Worm (Caenorhabditis elegans) whole organism, L2 larva: ENCODE results near the gene nhr-232.

ENCODE experiments used
- C34F6.9 ChIP-seq: fragments of 150-350 bp; optimal IDR thresholded peaks from 2 replicates; lab custom pipeline; 2014; ENCODE audit warnings: missing biosample characterization, missing genetic modification characterization
- R02D3.7 ChIP-seq: fragments of 150-350 bp; optimal IDR thresholded peaks from 2 replicates; lab custom pipeline; 2014; ENCODE audit warnings: missing biosample characterization, missing genetic modification characterization
- Y55F3AM.14 ChIP-seq: fragments of 200-800 bp; sonication (Bioruptor generic); optimal IDR thresholded peaks from 2 replicates; lab custom pipeline; 2018; ENCODE audit warnings: mild to moderate bottlenecking, missing genetic modification characterization, missing compliant biosample characterization
- ama-1 ChIP-seq: fragments of 150-350 bp; optimal IDR thresholded peaks from 2 replicates; lab custom pipeline; 2018; ENCODE audit warnings: inconsistent platforms
- blmp-1 ChIP-seq: sonication (generic microtip); optimal IDR thresholded peaks from 2 replicates; lab custom pipeline; 2017; ENCODE audit warnings: missing genetic modification characterization, mild to moderate bottlenecking, missing compliant biosample characterization, antibody characterized with exemption, moderate library complexity; ENCODE audit not compliant: insufficient read depth
- ceh-82 ChIP-seq: fragments of 150-350 bp; optimal IDR thresholded peaks from 2 replicates; lab custom pipeline; 2014; ENCODE audit warnings: missing biosample characterization, missing genetic modification characterization
- crh-2 ChIP-seq: sonication (generic microtip); optimal IDR thresholded peaks from 2 replicates; lab custom pipeline; 2017; ENCODE audit warnings: missing biosample characterization, missing genetic modification characterization
- dmd-4 ChIP-seq: sonication (generic microtip); optimal IDR thresholded peaks from 2 replicates; lab custom pipeline; 2017; ENCODE audit warnings: missing biosample characterization, missing genetic modification characterization
- egl-27 ChIP-seq: sonication (generic microtip); optimal IDR thresholded peaks from 3 replicates; lab custom pipeline; 2017; ENCODE audit warnings: missing biosample characterization, missing genetic modification reagents, missing genetic modification characterization
- elt-1 ChIP-seq: fragments of 150-350 bp; optimal IDR thresholded peaks from 2 replicates; lab custom pipeline; 2014; ENCODE audit warnings: missing biosample characterization, missing genetic modification characterization
- elt-3 ChIP-seq: sonication (generic microtip); optimal IDR thresholded peaks from 2 replicates; lab custom pipeline; 2017; ENCODE audit warnings: missing biosample characterization, missing genetic modification characterization
- fos-1 ChIP-seq: fragments of 150-350 bp; optimal IDR thresholded peaks from 2 replicates; lab custom pipeline; 2014; ENCODE audit warnings: missing biosample characterization, missing genetic modification characterization
- gmeb-1 ChIP-seq: fragments of 150-350 bp; optimal IDR thresholded peaks from 2 replicates; lab custom pipeline; 2014; ENCODE audit warnings: missing biosample characterization, missing genetic modification characterization
- lin-11 ChIP-seq: fragments of 150-350 bp; sonication (generic microtip); optimal IDR thresholded peaks from 2 replicates; lab custom pipeline; 2014; ENCODE audit warnings: missing biosample characterization, missing genetic modification characterization, inconsistent platforms, mixed read lengths
- lin-13 ChIP-seq: fragments of 150-350 bp; optimal IDR thresholded peaks from 2 replicates; lab custom pipeline; 2014; ENCODE audit warnings: missing biosample characterization, missing genetic modification reagents, missing genetic modification characterization
- lin-39 ChIP-seq: fragments of 150-350 bp; optimal IDR thresholded peaks from 2 replicates; lab custom pipeline; 2014; ENCODE audit warnings: missing biosample characterization, missing genetic modification reagents, missing genetic modification characterization
- lsy-2 ChIP-seq, 2 experiments: fragments of 150-350 bp in 1 of 2; sonication (generic microtip) in 1 of 2; optimal IDR thresholded peaks; 2 replicates each; lab custom pipeline; 2014 to 2017; ENCODE audit warnings: missing biosample characterization in 2 of 2, missing genetic modification characterization in 2 of 2
- mdl-1 ChIP-seq, 2 experiments: fragments of 150-350 bp in 1 of 2; sonication (generic microtip) in 1 of 2; optimal IDR thresholded peaks; 2 replicates each; lab custom pipeline; 2017; ENCODE audit warnings: missing biosample characterization in 2 of 2, missing genetic modification characterization in 2 of 2
- nhr-10 ChIP-seq: sonication (generic microtip); optimal IDR thresholded peaks from 2 replicates; lab custom pipeline; 2017; ENCODE audit warnings: missing biosample characterization, missing genetic modification characterization
- nhr-23 ChIP-seq: fragments of 150-350 bp; optimal IDR thresholded peaks from 2 replicates; lab custom pipeline; 2014; ENCODE audit warnings: missing biosample characterization, missing genetic modification reagents, missing genetic modification characterization
- nhr-25 ChIP-seq: fragments of 150-350 bp; sonication (generic microtip); optimal IDR thresholded peaks from 3 replicates; lab custom pipeline; 2014; ENCODE audit warnings: missing biosample characterization, missing genetic modification characterization
- nhr-6 ChIP-seq: fragments of 150-350 bp; optimal IDR thresholded peaks from 2 replicates; lab custom pipeline; 2014; ENCODE audit warnings: missing biosample characterization, missing genetic modification characterization
- nhr-77 ChIP-seq: fragments of 150-350 bp; optimal IDR thresholded peaks from 2 replicates; lab custom pipeline; 2014; ENCODE audit warnings: missing biosample characterization, missing genetic modification characterization
- sem-4 ChIP-seq: fragments of 150-350 bp; optimal IDR thresholded peaks from 2 replicates; lab custom pipeline; 2014; ENCODE audit warnings: missing biosample characterization, missing genetic modification reagents, missing genetic modification characterization
- sma-9 ChIP-seq, 2 experiments: fragments of 150-350 bp in 1 of 2; sonication (generic microtip) in 1 of 2; optimal IDR thresholded peaks; 2 replicates each; lab custom pipeline; 2014 to 2016; ENCODE audit warnings: missing genetic modification characterization in 2 of 2, mild to moderate bottlenecking in 1 of 2, missing biosample characterization in 1 of 2, missing compliant biosample characterization in 1 of 2, missing genetic modification reagents in 1 of 2, moderate library complexity in 1 of 2
- snpc-4 ChIP-seq: fragments of 150-350 bp; optimal IDR thresholded peaks from 2 replicates; lab custom pipeline; 2014; ENCODE audit warnings: missing biosample characterization, missing genetic modification characterization
- unc-39 ChIP-seq: fragments of 150-350 bp; optimal IDR thresholded peaks from 2 replicates; lab custom pipeline; 2014; ENCODE audit warnings: missing biosample characterization, missing genetic modification characterization
- unc-55 ChIP-seq: fragments of 150-350 bp; sonication (generic microtip); optimal IDR thresholded peaks from 3 replicates; lab custom pipeline; 2014; ENCODE audit warnings: missing biosample characterization, missing genetic modification reagents, missing genetic modification characterization
- unc-62 ChIP-seq: fragments of 150-350 bp; optimal IDR thresholded peaks from 2 replicates; lab custom pipeline; 2014; ENCODE audit warnings: missing biosample characterization, missing genetic modification reagents, missing genetic modification characterization
- ztf-1 ChIP-seq: fragments of 200-800 bp; sonication (Bioruptor generic); conservative IDR thresholded peaks from 2 replicates; pipeline ENCODE4 v1.3.6; 2022; ENCODE audit warnings: missing genetic modification characterization, missing compliant biosample characterization
- ztf-4 ChIP-seq: fragments of 150-350 bp; optimal IDR thresholded peaks from 2 replicates; lab custom pipeline; 2014; ENCODE audit warnings: missing biosample characterization, missing genetic modification characterization

The nhr-232 gene

DNA sequence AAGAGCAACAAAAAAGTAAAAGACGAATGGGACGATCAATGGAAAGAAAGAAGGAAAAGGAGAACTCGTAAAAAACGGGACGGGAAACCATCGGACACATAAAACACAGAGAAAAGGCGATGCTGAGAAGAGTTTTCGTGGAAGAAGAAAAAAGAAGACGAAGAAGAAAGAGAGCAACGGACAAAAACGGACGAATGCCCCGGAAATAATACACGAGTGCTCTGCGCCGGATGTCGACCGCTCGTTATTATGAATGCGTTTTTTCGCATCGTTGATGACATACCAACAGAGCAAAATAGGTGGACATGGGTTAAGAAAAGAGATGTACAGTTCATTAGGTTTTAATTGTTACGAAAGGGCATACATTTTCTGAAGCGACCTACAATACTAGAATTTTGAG is 19.6 kb downstream of the nhr-232 start, which contains the start of gene Y22F5A.11:
Gene Y22F5A.11, minus strand, starts transcription at position 28 of the 400 bp plus-strand sequence.
- TF ChIP-seq snpc-4 (tag; lab: Kevin White, UChicago) (peak; percentile 51), unc-55 (GFP tag; lab: Kevin White, UChicago) (peak; percentile 37), lsy-2 (tag; optimal IDR thresholded peaks at IDR 0.05; lab: Kevin White, UChicago) (peak in 1 of 2 experiments; percentile 22), elt-1 (tag; lab: Kevin White, UChicago) (no peak), unc-62 (GFP tag; lab: Kevin White, UChicago) (no peak)

DNA sequence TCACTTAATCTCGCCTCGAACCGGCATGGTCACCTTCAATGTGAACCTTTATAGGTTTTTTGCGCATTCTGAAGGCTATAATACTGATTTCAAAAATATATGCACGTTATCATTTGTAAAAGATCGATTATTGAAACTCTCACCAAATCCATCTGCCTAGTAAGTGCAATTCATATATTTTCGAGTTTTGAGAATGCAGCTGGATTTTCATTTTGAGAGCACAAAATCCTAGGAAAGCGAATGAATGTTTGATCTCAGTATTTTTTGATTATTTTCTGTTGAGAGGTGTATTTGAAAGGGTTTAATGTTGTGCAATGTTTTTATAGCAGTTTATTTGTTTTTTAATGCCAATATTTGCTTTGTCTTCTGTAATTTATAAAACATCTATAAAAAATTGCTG is 20.1 kb downstream of the nhr-232 start:
- TF ChIP-seq sem-4 (no peak), ztf-4 (tag; lab: Kevin White, UChicago) (no peak), crh-2 (tag; lab: Kevin White, UChicago) (no peak), ama-1 (lab: Kevin White, UChicago) (no peak), snpc-4 (tag; lab: Kevin White, UChicago) (no peak), nhr-25 (no peak), unc-39 (tag; lab: Kevin White, UChicago) (no peak), unc-62 (GFP tag; lab: Kevin White, UChicago) (no peak), blmp-1 (no peak), elt-1 (tag; lab: Kevin White, UChicago) (no peak), nhr-77 (no peak), lsy-2 (tag; optimal IDR thresholded peaks at IDR 0.05; lab: Kevin White, UChicago) (no peak), elt-3 (no peak), Y55F3AM.14 (GFP tag; lab: Kevin White, UChicago) (no peak), fos-1 (tag; lab: Kevin White, UChicago) (no peak), lin-13 (GFP tag; lab: Kevin White, UChicago) (no peak), egl-27 (tag; lab: Kevin White, UChicago) (no peak), ceh-82 (no peak), nhr-6 (tag; lab: Kevin White, UChicago) (no peak), C34F6.9 (no peak)

DNA sequence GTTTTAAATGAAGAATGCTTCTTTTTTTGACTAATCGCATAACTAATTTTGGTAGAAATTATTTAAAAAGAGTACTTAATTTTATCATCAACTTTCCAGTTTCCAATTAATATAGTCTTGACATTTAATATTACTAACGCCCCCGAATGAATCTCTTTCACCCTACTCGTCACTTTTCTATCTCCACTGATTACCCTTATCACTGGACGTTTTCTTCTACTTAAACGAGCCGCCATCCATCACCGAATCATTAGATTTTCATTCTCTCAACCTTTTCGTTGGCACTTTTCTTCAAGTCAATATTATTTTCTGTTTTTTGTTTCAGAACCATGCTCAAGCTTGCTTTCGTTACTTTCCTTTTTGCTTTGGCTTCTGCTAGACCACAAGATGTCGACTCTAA is 21.6 kb downstream of the nhr-232 start, which contains the start of gene lys-1:
Gene lys-1, plus strand, starts transcription at position 326 of the 400 bp plus-strand sequence.
- TF ChIP-seq fos-1 (tag; lab: Kevin White, UChicago) = peak; percentile 95
- TF ChIP-seq ztf-1 = no peak
- no peak for TF ChIP-seq R02D3.7 (tag; lab: Kevin White, UChicago)
- TF ChIP-seq unc-39 (tag; lab: Kevin White, UChicago) = no peak
- no peak for TF ChIP-seq mdl-1 (tag; optimal IDR thresholded peaks at IDR 0.05; lab: Kevin White, UChicago)
- TF ChIP-seq sma-9 (GFP tag; optimal IDR thresholded peaks at IDR 0.05; lab: Kevin White, UChicago) = peak; percentile 35
- TF ChIP-seq sma-9 (tag; optimal IDR thresholded peaks at IDR 0.05; lab: Kevin White, UChicago) = no peak
- no peak for TF ChIP-seq C34F6.9
- TF ChIP-seq nhr-10 (tag; lab: Kevin White, UChicago) = no peak

DNA sequence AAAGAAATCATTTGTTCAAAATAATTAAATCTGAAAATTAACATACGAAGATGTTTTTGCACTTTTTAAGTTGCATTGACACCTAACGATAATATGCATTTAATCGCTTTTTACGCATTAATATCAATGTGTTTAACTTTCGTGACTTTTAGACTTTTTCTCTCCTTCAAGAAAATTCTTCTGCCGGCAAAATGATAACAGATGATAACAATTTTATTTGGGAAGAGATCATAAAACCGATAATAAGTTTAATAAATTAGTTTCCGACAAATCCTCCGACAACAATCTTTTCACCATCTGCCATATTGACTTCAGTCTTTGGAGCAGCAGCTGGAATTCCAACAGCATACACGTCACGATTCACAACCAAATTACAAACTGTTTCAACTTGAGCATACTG is 24.1 kb downstream of the nhr-232 start:
- peak; percentile 47 for TF ChIP-seq gmeb-1 (tag; lab: Kevin White, UChicago)
- TF ChIP-seq lin-11 (tag; lab: Kevin White, UChicago) = no peak
- peak; percentile 12 for TF ChIP-seq crh-2 (tag; lab: Kevin White, UChicago)
- no peak for TF ChIP-seq lin-39 (tag; lab: Kevin White, UChicago)
- TF ChIP-seq sma-9 (GFP tag; optimal IDR thresholded peaks at IDR 0.05; lab: Kevin White, UChicago) = peak; percentile 24
- no peak for TF ChIP-seq sma-9 (tag; optimal IDR thresholded peaks at IDR 0.05; lab: Kevin White, UChicago)
- peak; percentile 70 for TF ChIP-seq fos-1 (tag; lab: Kevin White, UChicago)

DNA sequence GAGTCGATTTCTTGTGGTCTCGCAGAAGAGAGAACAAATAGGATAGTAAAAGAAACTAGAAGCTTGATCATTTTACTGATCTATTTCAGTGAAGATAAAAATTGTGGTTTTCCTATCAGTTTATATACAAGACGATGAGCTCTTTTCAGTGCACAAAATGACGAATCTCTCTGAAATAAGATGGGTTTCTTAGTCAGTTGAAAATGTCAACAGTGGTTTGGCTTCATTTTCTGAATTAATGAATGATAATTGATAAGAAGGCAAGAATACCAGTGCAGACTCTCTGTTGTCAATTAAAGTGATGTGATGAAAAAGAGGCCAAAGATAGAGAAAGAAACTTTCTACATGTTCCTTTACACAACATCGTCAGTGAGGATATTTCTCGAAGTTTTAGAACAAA is 25.4 kb downstream of the nhr-232 start, which contains the start of gene lys-2:
Gene lys-2, minus strand, starts transcription at position 101 of the 400 bp plus-strand sequence.
- TF ChIP-seq sma-9 (GFP tag; optimal IDR thresholded peaks at IDR 0.05; lab: Kevin White, UChicago) (peak; percentile 66), sma-9 (tag; optimal IDR thresholded peaks at IDR 0.05; lab: Kevin White, UChicago) (no peak), dmd-4 (tag; lab: Kevin White, UChicago) (no peak), unc-62 (GFP tag; lab: Kevin White, UChicago) (no peak), fos-1 (tag; lab: Kevin White, UChicago) (peak; percentile 92), crh-2 (tag; lab: Kevin White, UChicago) (peak; percentile 27)

DNA sequence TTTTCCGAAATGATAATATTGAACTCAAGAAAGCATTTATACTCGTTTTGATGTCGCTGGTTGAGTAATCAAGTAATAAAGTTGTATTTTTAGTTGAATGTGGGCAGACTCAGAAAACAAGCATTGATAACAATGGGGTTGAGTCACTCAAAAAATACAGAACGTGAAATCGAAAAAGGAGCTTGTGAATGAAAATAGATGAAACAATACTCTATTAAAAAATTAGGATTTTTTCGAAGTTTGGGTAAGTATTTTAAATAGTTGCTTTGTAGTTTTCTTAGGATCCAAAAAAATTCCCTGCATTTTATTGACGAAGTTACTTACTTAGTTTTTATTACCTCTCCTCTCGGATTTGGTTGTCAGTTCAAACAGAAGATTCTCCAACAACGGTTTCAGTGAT is 27.5 kb downstream of the nhr-232 start, which contains the start of gene lys-3:
Gene lys-3, minus strand, starts transcription at position 101 of the 400 bp plus-strand sequence.
- TF ChIP-seq Y55F3AM.14 (GFP tag; lab: Kevin White, UChicago) (no peak), nhr-25 (no peak), unc-39 (tag; lab: Kevin White, UChicago) (no peak), ztf-4 (tag; lab: Kevin White, UChicago) (no peak), ceh-82 (no peak), nhr-23 (tag; lab: Kevin White, UChicago) (no peak), blmp-1 (no peak), snpc-4 (tag; lab: Kevin White, UChicago) (no peak), nhr-77 (no peak)
